Worm (Caenorhabditis elegans) whole organism, young adult: ENCODE results near the gene algn-1.
A peak's percentile ranks its signal among the peaks of the same experiment; 100 is the strongest.

Experiments used
- B0336.3 ChIP-seq: fragments of 200-800 bp; sonication (Bioruptor generic); IDR thresholded peaks from 2 replicates; pipeline ENCODE4 v1.3.6; 2022; ENCODE audit warnings: missing genetic modification characterization, missing compliant biosample characterization
- F37B4.10 ChIP-seq: fragments of 200-800 bp; sonication (Bioruptor generic); IDR thresholded peaks from 2 replicates; pipeline ENCODE4 v1.3.6; 2022; ENCODE audit warnings: missing genetic modification characterization, missing compliant biosample characterization
- F52B5.7 ChIP-seq: sonication (generic microtip); optimal IDR thresholded peaks from 2 replicates; lab custom pipeline; 2016; ENCODE audit warnings: mild to moderate bottlenecking, missing genetic modification characterization, missing compliant biosample characterization
- F57A8.1 ChIP-seq: fragments of 200-800 bp; sonication (Bioruptor generic); optimal IDR thresholded peaks from 2 replicates; lab custom pipeline; 2018; ENCODE audit warnings: mild to moderate bottlenecking, missing genetic modification characterization, moderate library complexity, missing compliant biosample characterization
- F57C9.4 ChIP-seq: sonication (generic microtip); optimal IDR thresholded peaks from 2 replicates; lab custom pipeline; 2017; ENCODE audit warnings: mild to moderate bottlenecking, missing genetic modification characterization, missing compliant biosample characterization
- Y53F4B.3 ChIP-seq: fragments of 200-800 bp; sonication (Bioruptor generic); IDR thresholded peaks from 2 replicates; pipeline ENCODE4 v1.3.6; 2022; ENCODE audit warnings: missing genetic modification reagents, missing genetic modification characterization, missing compliant biosample characterization
- Y79H2A.3 ChIP-seq: fragments of 200-800 bp; sonication (Bioruptor generic); conservative IDR thresholded peaks from 2 replicates; pipeline ENCODE4 v1.3.6; 2022; ENCODE audit warnings: missing genetic modification reagents, missing genetic modification characterization, missing compliant biosample characterization
- Y95B8A.8 ChIP-seq: fragments of 200-800 bp; sonication (Bioruptor generic); IDR thresholded peaks from 2 replicates; pipeline ENCODE4 v1.3.6; 2022; ENCODE audit warnings: missing genetic modification reagents, missing genetic modification characterization, missing compliant biosample characterization
- aptf-3 ChIP-seq: fragments of 200-800 bp; sonication (Bioruptor generic); IDR thresholded peaks from 2 replicates; pipeline ENCODE4 v1.3.6; 2022; ENCODE audit warnings: missing genetic modification characterization, missing compliant biosample characterization
- atf-7 ChIP-seq: sonication (generic microtip); optimal IDR thresholded peaks from 2 replicates; lab custom pipeline; 2017; ENCODE audit warnings: mild to moderate bottlenecking, missing genetic modification characterization, missing compliant biosample characterization
- attf-3 ChIP-seq: fragments of 200-800 bp; sonication (Bioruptor generic); conservative IDR thresholded peaks from 2 replicates; pipeline ENCODE4 v1.3.6; 2022; ENCODE audit warnings: missing genetic modification reagents, missing genetic modification characterization, missing compliant biosample characterization
- ccch-3 ChIP-seq: fragments of 200-800 bp; sonication (Bioruptor generic); optimal IDR thresholded peaks from 2 replicates; lab custom pipeline; 2018; ENCODE audit warnings: mild to moderate bottlenecking, missing genetic modification characterization, missing compliant biosample characterization
- cebp-1 ChIP-seq, 2 experiments: fragments of 200-800 bp in 1 of 2; sonication (Bioruptor generic) in 1 of 2; sonication (generic microtip) in 1 of 2; IDR thresholded peaks in 1 of 2; optimal IDR thresholded peaks in 1 of 2; 2 replicates each; pipeline versions ENCODE4 v1.3.6 to Lab custom; 2017 to 2022; ENCODE audit warnings: missing compliant biosample characterization in 2 of 2, missing genetic modification characterization in 2 of 2, mild to moderate bottlenecking in 1 of 2, missing genetic modification reagents in 1 of 2, moderate library complexity in 1 of 2
- ceh-100 ChIP-seq: fragments of 200-800 bp; sonication (Bioruptor generic); IDR thresholded peaks from 2 replicates; pipeline ENCODE4 v1.3.6; 2022; ENCODE audit warnings: missing genetic modification reagents, missing genetic modification characterization, missing compliant biosample characterization
- ceh-91 ChIP-seq: fragments of 200-800 bp; sonication (Bioruptor generic); IDR thresholded peaks from 2 replicates; pipeline ENCODE4 v1.3.6; 2022; ENCODE audit warnings: missing genetic modification reagents, missing genetic modification characterization, missing compliant biosample characterization
- dpff-1 ChIP-seq: sonication (generic microtip); optimal IDR thresholded peaks from 2 replicates; lab custom pipeline; 2017; ENCODE audit warnings: mild to moderate bottlenecking, missing genetic modification characterization, missing compliant biosample characterization
- egl-18 ChIP-seq: fragments of 200-800 bp; sonication (Bioruptor generic); IDR thresholded peaks from 2 replicates; pipeline ENCODE4 v1.3.6; 2022; ENCODE audit warnings: missing genetic modification reagents, missing genetic modification characterization, missing compliant biosample characterization
- egl-44 ChIP-seq: fragments of 200-800 bp; sonication (Bioruptor generic); IDR thresholded peaks from 2 replicates; pipeline ENCODE4 v1.3.6; 2022; ENCODE audit warnings: missing genetic modification reagents, missing genetic modification characterization, missing compliant biosample characterization
- ekl-4 ChIP-seq: fragments of 200-800 bp; sonication (Bioruptor generic); IDR thresholded peaks from 2 replicates; pipeline ENCODE4 v1.3.6; 2022; ENCODE audit warnings: missing genetic modification reagents, missing genetic modification characterization, missing compliant biosample characterization
- ets-4 ChIP-seq: fragments of 200-800 bp; sonication (Bioruptor generic); optimal IDR thresholded peaks from 2 replicates; lab custom pipeline; 2018; ENCODE audit warnings: mild to moderate bottlenecking, missing genetic modification characterization, missing compliant biosample characterization
- gei-17 ChIP-seq: fragments of 200-800 bp; sonication (Bioruptor generic); optimal IDR thresholded peaks from 2 replicates; lab custom pipeline; 2018; ENCODE audit warnings: mild to moderate bottlenecking, missing genetic modification characterization, missing compliant biosample characterization
- him-1 ChIP-seq: sonication (generic microtip); optimal IDR thresholded peaks from 2 replicates; lab custom pipeline; 2016; ENCODE audit warnings: missing genotype, missing genetic modification reagents, missing genetic modification characterization, missing compliant biosample characterization
- hmg-20 ChIP-seq: fragments of 200-800 bp; sonication (Bioruptor generic); IDR thresholded peaks from 2 replicates; pipeline ENCODE4 v1.3.6; 2022; ENCODE audit warnings: missing genetic modification reagents, missing genetic modification characterization, missing compliant biosample characterization
- hrde-1 ChIP-seq: sonication (generic microtip); optimal IDR thresholded peaks from 2 replicates; lab custom pipeline; 2016; ENCODE audit warnings: missing genetic modification characterization, mild to moderate bottlenecking, missing compliant biosample characterization, moderate library complexity, missing genotype, missing genetic modification reagents, borderline replicate concordance
- lag-1 ChIP-seq: fragments of 200-800 bp; sonication (Bioruptor generic); IDR thresholded peaks from 2 replicates; pipeline ENCODE4 v1.3.6; 2022; ENCODE audit warnings: missing genetic modification reagents, missing genetic modification characterization, missing compliant biosample characterization
- let-526 ChIP-seq: fragments of 200-800 bp; sonication (Bioruptor generic); IDR thresholded peaks from 2 replicates; pipeline ENCODE4 v1.3.6; 2022; ENCODE audit warnings: missing genetic modification reagents, missing genetic modification characterization, missing compliant biosample characterization
- let-607 ChIP-seq, 2 experiments: fragments of 200-800 bp in 1 of 2; sonication (Bioruptor generic) in 1 of 2; sonication (generic microtip) in 1 of 2; optimal IDR thresholded peaks; 2 replicates each; lab custom pipeline; 2016 to 2018; ENCODE audit warnings: mild to moderate bottlenecking in 2 of 2, missing compliant biosample characterization in 2 of 2, missing genetic modification characterization in 2 of 2, moderate library complexity in 2 of 2, missing genotype in 1 of 2
- lin-40 ChIP-seq: sonication (generic microtip); optimal IDR thresholded peaks from 2 replicates; lab custom pipeline; 2016; ENCODE audit warnings: missing genetic modification characterization, mild to moderate bottlenecking, missing compliant biosample characterization, missing genotype, missing genetic modification reagents
- lin-54 ChIP-seq: fragments of 200-800 bp; sonication (Bioruptor generic); optimal IDR thresholded peaks from 2 replicates; lab custom pipeline; 2018; ENCODE audit warnings: mild to moderate bottlenecking, missing genetic modification characterization, missing compliant biosample characterization
- madf-8 ChIP-seq: fragments of 200-800 bp; sonication (Bioruptor generic); conservative IDR thresholded peaks from 2 replicates; pipeline ENCODE4 v1.3.6; 2022; ENCODE audit warnings: missing genetic modification reagents, missing genetic modification characterization, missing compliant biosample characterization
- pbrm-1 ChIP-seq: fragments of 200-800 bp; sonication (Bioruptor generic); IDR thresholded peaks from 2 replicates; pipeline ENCODE4 v1.3.6; 2022; ENCODE audit warnings: missing genetic modification reagents, missing genetic modification characterization, missing compliant biosample characterization
- rcor-1 ChIP-seq: fragments of 200-800 bp; sonication (Bioruptor generic); IDR thresholded peaks from 2 replicates; pipeline ENCODE4 v1.3.6; 2022; ENCODE audit warnings: missing genetic modification reagents, missing genetic modification characterization, missing compliant biosample characterization
- sea-2 ChIP-seq: fragments of 200-800 bp; sonication (Bioruptor generic); IDR thresholded peaks from 2 replicates; pipeline ENCODE4 v1.3.6; 2022; ENCODE audit warnings: missing genetic modification characterization, missing compliant biosample characterization
- sptf-2 ChIP-seq: fragments of 200-800 bp; sonication (Bioruptor generic); optimal IDR thresholded peaks from 2 replicates; lab custom pipeline; 2018; ENCODE audit warnings: mild to moderate bottlenecking, missing genetic modification characterization, missing compliant biosample characterization
- tbx-9 ChIP-seq: sonication (generic microtip); optimal IDR thresholded peaks from 2 replicates; lab custom pipeline; 2016; ENCODE audit warnings: borderline replicate concordance, missing genetic modification characterization, inconsistent platforms, missing compliant biosample characterization
- xnd-1 ChIP-seq: sonication (generic microtip); optimal IDR thresholded peaks from 2 replicates; lab custom pipeline; 2016; ENCODE audit warnings: missing genotype, missing genetic modification reagents, missing genetic modification characterization, missing compliant biosample characterization

The algn-1 gene

DNA sequence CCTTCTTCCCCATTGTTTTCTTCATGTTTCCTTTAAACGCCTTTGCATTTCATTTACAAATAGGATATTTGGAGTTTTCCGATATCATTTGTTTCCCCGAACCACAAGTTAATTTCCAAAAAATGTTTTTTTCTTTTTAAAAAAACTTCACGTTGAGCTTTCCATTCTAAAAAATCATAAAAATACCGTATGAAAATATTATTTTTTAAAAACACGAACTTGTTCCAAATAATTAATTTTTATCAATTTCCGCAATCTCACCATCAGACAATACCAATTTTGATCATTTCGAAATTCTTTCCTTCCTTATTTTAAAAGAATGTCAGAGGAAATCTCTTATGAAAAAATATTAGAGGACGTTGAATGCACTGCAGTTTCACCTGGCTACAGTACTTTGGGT is 11.5 kb downstream of the algn-1 start, which contains the start of gene wht-6:
Gene wht-6, plus strand, starts transcription at position 301 of the 400 bp plus-strand sequence.
- TF ChIP-seq let-526 (no peak), ccch-3 (no peak), B0336.3 (GFP tag; lab: Robert Waterston, UW) (no peak), lin-54 (GFP tag; lab: Kevin White, UChicago) (no peak), atf-7 (tag; lab: Kevin White, UChicago) (no peak), hrde-1 (tag; lab: Kevin White, UChicago) (peak; percentile 27), ets-4 (GFP tag; lab: Kevin White, UChicago) (no peak), rcor-1 (no peak)
- TF ChIP-seq, all 124 proteins: peak for 1

- no peak for TF ChIP-seq Y95B8A.8 (GFP tag; lab: Robert Waterston, UW)
- no peak for TF ChIP-seq attf-3 (GFP tag; lab: Robert Waterston, UW)
- TF ChIP-seq gei-17 (GFP tag; lab: Kevin White, UChicago): no peak
- TF ChIP-seq tbx-9: no peak
- no peak for TF ChIP-seq sptf-2
- no peak for TF ChIP-seq xnd-1 (tag; lab: Kevin White, UChicago)
- TF ChIP-seq lin-40 (tag; lab: Kevin White, UChicago): no peak
Measured at ce11 chrIII:6476380-6476779, 16.5 kb downstream of the algn-1 start.

ce11 chrIII:6478256-6479004 is 18.5 kb downstream of the algn-1 start, which contains the start of gene zip-8:
TSS of gene zip-8 (plus strand) at chrIII:6478955.
- TF ChIP-seq F57C9.4: no peak
- no peak for TF ChIP-seq egl-18 (GFP tag; lab: Robert Waterston, UW)
- no peak for TF ChIP-seq hmg-20 (GFP tag; lab: Robert Waterston, UW)
- TF ChIP-seq dpff-1: no peak
- no peak for TF ChIP-seq ekl-4 (GFP tag; lab: Robert Waterston, UW)
- TF ChIP-seq, all 124 proteins: peak for 0

- TF ChIP-seq lag-1 (GFP tag; lab: Robert Waterston, UW) (no peak), Y79H2A.3 (GFP tag; lab: Robert Waterston, UW) (no peak), Y53F4B.3 (GFP tag; lab: Robert Waterston, UW) (no peak)
Measured at ce11 chrIII:6479439-6479838, 19.5 kb downstream of the algn-1 start.

- TF ChIP-seq aptf-3 (GFP tag; lab: Robert Waterston, UW): no peak
- TF ChIP-seq lag-1 (GFP tag; lab: Robert Waterston, UW): no peak
- no peak for TF ChIP-seq hrde-1 (tag; lab: Kevin White, UChicago)
- TF ChIP-seq F37B4.10 (GFP tag; lab: Robert Waterston, UW): no peak
- TF ChIP-seq ceh-100: no peak
- no peak for TF ChIP-seq him-1 (tag; lab: Kevin White, UChicago)
- no peak for TF ChIP-seq ceh-91 (GFP tag; lab: Robert Waterston, UW)
- no peak for TF ChIP-seq F57A8.1 (GFP tag; lab: Kevin White, UChicago)
- no peak for TF ChIP-seq sea-2 (GFP tag; lab: Robert Waterston, UW)
- TF ChIP-seq let-607 (tag; optimal IDR thresholded peaks at IDR 0.05; lab: Kevin White, UChicago): no peak
- TF ChIP-seq madf-8: no peak
- TF ChIP-seq egl-44 (GFP tag; lab: Robert Waterston, UW): no peak
- TF ChIP-seq lin-40 (tag; lab: Kevin White, UChicago): no peak
- TF ChIP-seq F52B5.7 (tag; lab: Kevin White, UChicago): no peak
- no peak for TF ChIP-seq pbrm-1 (GFP tag; lab: Robert Waterston, UW)
- no peak for TF ChIP-seq cebp-1 (GFP tag; IDR thresholded peaks at IDR 0.05; lab: Robert Waterston, UW)
- TF ChIP-seq cebp-1 (tag; optimal IDR thresholded peaks at IDR 0.05; lab: Kevin White, UChicago): no peak
Measured at ce11 chrIII:6482918-6483317, 23.0 kb downstream of the algn-1 start, which contains the start of gene chtb-2. TSS of gene chtb-2 (plus strand) at chrIII:6483218.
